Fruit fly (Drosophila melanogaster) whole organism, prepupa: Measurements from ENCODE around the gene AdipoR.
A peak's percentile ranks its signal among the peaks of the same experiment; 100 is the strongest.

Experiments used
- Blimp-1 ChIP-seq: fragments of 200-800 bp; sonication (Bioruptor generic); optimal IDR thresholded peaks from 3 replicates; lab custom pipeline; 2017; ENCODE audit warnings: missing biosample characterization, missing genetic modification characterization, mild to moderate bottlenecking, moderate library complexity, missing genetic modification reagents
- CG11762 ChIP-seq: fragments of 200-800 bp; sonication (Bioruptor generic); optimal IDR thresholded peaks from 3 replicates; lab custom pipeline; 2016; ENCODE audit warnings: missing biosample characterization, missing genetic modification characterization; ENCODE audit not compliant: insufficient read depth
- CG15336 ChIP-seq: fragments of 200-800 bp; sonication (Bioruptor generic); IDR thresholded peaks from 2 replicates; pipeline ENCODE4 v1.3.6; 2022; ENCODE audit warnings: missing biosample characterization, missing genetic modification characterization
- CG1621 ChIP-seq: fragments of 200-800 bp; sonication (Bioruptor generic); optimal IDR thresholded peaks from 3 replicates; lab custom pipeline; 2018; ENCODE audit warnings: missing biosample characterization, mild to moderate bottlenecking, missing genetic modification characterization
- CG31627 ChIP-seq: fragments of 200-800 bp; sonication (Bioruptor generic); optimal IDR thresholded peaks from 3 replicates; lab custom pipeline; 2016; ENCODE audit warnings: missing biosample characterization, missing genetic modification characterization
- CG32006 ChIP-seq: fragments of 200-800 bp; sonication (Bioruptor generic); optimal IDR thresholded peaks from 3 replicates; lab custom pipeline; 2017; ENCODE audit warnings: missing biosample characterization, mild to moderate bottlenecking, missing genetic modification characterization
- CG34406 ChIP-seq: fragments of 200-800 bp; sonication (Bioruptor generic); optimal IDR thresholded peaks from 3 replicates; lab custom pipeline; 2016; ENCODE audit warnings: missing biosample characterization, missing genetic modification characterization
- CG3919 ChIP-seq: fragments of 200-800 bp; sonication (Bioruptor generic); optimal IDR thresholded peaks from 3 replicates; lab custom pipeline; 2016; ENCODE audit warnings: missing biosample characterization, missing genetic modification characterization
- CG4318 ChIP-seq: fragments of 200-800 bp; sonication (Bioruptor generic); optimal IDR thresholded peaks from 3 replicates; lab custom pipeline; 2017; ENCODE audit warnings: missing biosample characterization, mild to moderate bottlenecking, missing genetic modification characterization
- CG6163 ChIP-seq: fragments of 200-800 bp; sonication (Bioruptor generic); IDR thresholded peaks from 3 replicates; pipeline ENCODE4 v1.3.6; 2022; ENCODE audit warnings: missing biosample characterization, missing genetic modification characterization
- CG6792 ChIP-seq: fragments of 200-800 bp; sonication (Bioruptor generic); optimal IDR thresholded peaks from 3 replicates; lab custom pipeline; 2016; ENCODE audit warnings: missing biosample characterization, missing genetic modification characterization
- CG7368 ChIP-seq: fragments of 200-800 bp; sonication (Bioruptor generic); optimal IDR thresholded peaks from 3 replicates; lab custom pipeline; 2016; ENCODE audit warnings: missing biosample characterization, missing genetic modification characterization
- CG8319 ChIP-seq: fragments of 200-800 bp; sonication (Bioruptor generic); optimal IDR thresholded peaks from 3 replicates; lab custom pipeline; 2016; ENCODE audit warnings: missing biosample characterization, missing genetic modification characterization
- CG8632 ChIP-seq: fragments of 200-800 bp; sonication (Bioruptor generic); optimal IDR thresholded peaks from 3 replicates; lab custom pipeline; 2016; ENCODE audit warnings: missing biosample characterization, missing genetic modification characterization
- CG9139 ChIP-seq: fragments of 200-800 bp; sonication (Bioruptor generic); optimal IDR thresholded peaks from 3 replicates; lab custom pipeline; 2017; ENCODE audit warnings: missing biosample characterization, mild to moderate bottlenecking, missing genetic modification characterization
- Eip75B ChIP-seq: fragments of 200-800 bp; sonication (Bioruptor generic); optimal IDR thresholded peaks from 3 replicates; lab custom pipeline; 2016; ENCODE audit warnings: missing biosample characterization, missing genetic modification characterization
- Eip78C ChIP-seq: fragments of 200-800 bp; sonication (Bioruptor generic); peaks from one replicate; lab custom pipeline; 2016; ENCODE audit warnings: missing biosample characterization, missing genetic modification characterization
- Eip93F ChIP-seq: fragments of 200-800 bp; sonication (Bioruptor generic); optimal IDR thresholded peaks from 2 replicates; lab custom pipeline; 2016; ENCODE audit warnings: missing biosample characterization, mild to moderate bottlenecking, missing genetic modification characterization
- Hr38 ChIP-seq: sonication (Bioruptor generic); optimal IDR thresholded peaks from 2 replicates; lab custom pipeline; 2016; ENCODE audit warnings: missing biosample characterization, missing genetic modification characterization
- Hr39 ChIP-seq: fragments of 200-800 bp; sonication (Bioruptor generic); optimal IDR thresholded peaks from 2 replicates; lab custom pipeline; 2016; ENCODE audit warnings: missing biosample characterization, missing genetic modification characterization
- Hr4 ChIP-seq: fragments of 200-800 bp; sonication (Bioruptor generic); optimal IDR thresholded peaks from 3 replicates; lab custom pipeline; 2016; ENCODE audit warnings: missing biosample characterization, missing genetic modification characterization
- Lpt ChIP-seq: fragments of 200-800 bp; sonication (Bioruptor generic); optimal IDR thresholded peaks from 3 replicates; lab custom pipeline; 2016; ENCODE audit warnings: missing biosample characterization, missing genetic modification characterization
- Met ChIP-seq: fragments of 200-800 bp; sonication (Bioruptor generic); optimal IDR thresholded peaks from 3 replicates; lab custom pipeline; 2016; ENCODE audit warnings: missing biosample characterization, missing genetic modification characterization
- OdsH ChIP-seq: fragments of 200-800 bp; sonication (Bioruptor generic); optimal IDR thresholded peaks from 3 replicates; lab custom pipeline; 2016; ENCODE audit warnings: missing biosample characterization, missing genetic modification characterization
- Sox102F ChIP-seq: fragments of 200-800 bp; sonication (Bioruptor generic); optimal IDR thresholded peaks from 2 replicates; lab custom pipeline; 2016; ENCODE audit warnings: missing biosample characterization, mild to moderate bottlenecking, missing genetic modification characterization
- Sox15 ChIP-seq: fragments of 200-800 bp; sonication (Bioruptor generic); optimal IDR thresholded peaks from 3 replicates; lab custom pipeline; 2016; ENCODE audit warnings: missing biosample characterization, missing genetic modification characterization
- achi ChIP-seq: fragments of 200-800 bp; sonication (Bioruptor generic); optimal IDR thresholded peaks from 3 replicates; lab custom pipeline; 2016; ENCODE audit warnings: missing biosample characterization, missing genetic modification characterization
- acj6 ChIP-seq: fragments of 200-800 bp; sonication (Bioruptor generic); optimal IDR thresholded peaks from 3 replicates; lab custom pipeline; 2016; ENCODE audit warnings: missing biosample characterization, missing genetic modification characterization
- dsx ChIP-seq: fragments of 200-800 bp; optimal IDR thresholded peaks from 3 replicates; lab custom pipeline; 2019; ENCODE audit warnings: missing biosample characterization, mild to moderate bottlenecking, missing genetic modification characterization, moderate library complexity; ENCODE audit not compliant: poor library complexity, severe bottlenecking
- eg ChIP-seq: fragments of 200-800 bp; sonication (Bioruptor generic); IDR thresholded peaks from 3 replicates; pipeline ENCODE4 v1.3.6; 2022; ENCODE audit warnings: missing biosample characterization, missing genetic modification characterization
- esn ChIP-seq: fragments of 200-800 bp; sonication (Bioruptor generic); optimal IDR thresholded peaks from 2 replicates; lab custom pipeline; 2016; ENCODE audit warnings: missing biosample characterization, mild to moderate bottlenecking, missing genetic modification characterization, moderate library complexity
- fd59A ChIP-seq: fragments of 200-800 bp; sonication (Bioruptor generic); optimal IDR thresholded peaks from 2 replicates; lab custom pipeline; 2017; ENCODE audit warnings: missing biosample characterization, mild to moderate bottlenecking, missing genetic modification characterization, missing genetic modification reagents
- fkh ChIP-seq: fragments of 200-800 bp; sonication (Bioruptor generic); optimal IDR thresholded peaks from 3 replicates; lab custom pipeline; 2017; ENCODE audit warnings: missing biosample characterization, mild to moderate bottlenecking, missing genetic modification characterization, moderate library complexity
- salr ChIP-seq, 2 experiments: fragments of 200-800 bp; sonication (Bioruptor generic); optimal IDR thresholded peaks; 3 replicates each; lab custom pipeline; 2016 to 2018; ENCODE audit warnings: missing biosample characterization in 2 of 2, missing genetic modification characterization in 2 of 2, mild to moderate bottlenecking in 1 of 2
- svp ChIP-seq: fragments of 200-800 bp; sonication (Bioruptor generic); peaks from one replicate; lab custom pipeline; 2016; ENCODE audit warnings: missing biosample characterization, missing genetic modification characterization
- vri ChIP-seq: fragments of 200-800 bp; sonication (Bioruptor generic); optimal IDR thresholded peaks from 3 replicates; lab custom pipeline; 2016; ENCODE audit warnings: missing biosample characterization, mild to moderate bottlenecking, missing genetic modification characterization

Gene AdipoR

dm6 chr3R:22552686-22553085 is 5.0 kb upstream of the AdipoR start:
- no peak for TF ChIP-seq CG1621
- TF ChIP-seq OdsH (GFP tag; lab: Kevin White, UChicago) = no peak
- TF ChIP-seq Met = no peak
- TF ChIP-seq Hr38 (GFP tag; lab: Kevin White, UChicago) = no peak
- TF ChIP-seq Lpt (GFP tag; lab: Kevin White, UChicago) = no peak
- no peak for TF ChIP-seq CG11762 (GFP tag; lab: Kevin White, UChicago)
- TF ChIP-seq CG31627 (GFP tag; lab: Kevin White, UChicago) = no peak
- no peak for TF ChIP-seq Hr4 (GFP tag; lab: Kevin White, UChicago)
- TF ChIP-seq CG32006 (GFP tag; lab: Kevin White, UChicago) = no peak

dm6 chr3R:22550306-22550812 is 2.7 kb upstream of the AdipoR start, which contains the start of gene bond:
Gene bond, plus strand, starts transcription at chr3R:22550680.
- peak; percentile 44 for TF ChIP-seq Eip78C (GFP tag; lab: Kevin White, UChicago)
- TF ChIP-seq Eip93F (GFP tag; lab: Kevin White, UChicago) = no peak
- no peak for TF ChIP-seq salr (GFP tag; optimal IDR thresholded peaks at IDR 0.05; lab: Kevin White, UChicago)
- no peak for TF ChIP-seq achi (GFP tag; lab: Kevin White, UChicago)
- TF ChIP-seq fkh (GFP tag; lab: Kevin White, UChicago) = peak; percentile 12
- no peak for TF ChIP-seq svp (GFP tag; lab: Kevin White, UChicago)
- TF ChIP-seq CG6163 (GFP tag; lab: Robert Waterston, UW) = no peak
- no peak for TF ChIP-seq acj6
- no peak for TF ChIP-seq CG7368 (GFP tag; lab: Kevin White, UChicago)
- no peak for TF ChIP-seq CG9139 (GFP tag; lab: Kevin White, UChicago)
- no peak for TF ChIP-seq OdsH (GFP tag; lab: Kevin White, UChicago)
- no peak for TF ChIP-seq CG8319 (GFP tag; lab: Kevin White, UChicago)
- TF ChIP-seq Met = no peak
- no peak for TF ChIP-seq Eip75B (GFP tag; lab: Kevin White, UChicago)
- TF ChIP-seq Hr38 (GFP tag; lab: Kevin White, UChicago) = no peak
- TF ChIP-seq eg (GFP tag; lab: Robert Waterston, UW) = no peak
- TF ChIP-seq CG8632 (GFP tag; lab: Kevin White, UChicago) = no peak

dm6 chr3R:22546017-22546416 is 1.6 kb downstream of the AdipoR start:
- no peak for TF ChIP-seq OdsH (GFP tag; lab: Kevin White, UChicago)
- no peak for TF ChIP-seq Met
- no peak for TF ChIP-seq CG6792 (GFP tag; lab: Kevin White, UChicago)
- no peak for TF ChIP-seq Sox15

- TF ChIP-seq achi (GFP tag; lab: Kevin White, UChicago) = no peak
- peak; percentile 39 for TF ChIP-seq svp (GFP tag; lab: Kevin White, UChicago)
Measured at dm6 chr3R:22542773-22543411, 4.8 kb downstream of the AdipoR start.

- no peak for TF ChIP-seq CG3919 (GFP tag; lab: Kevin White, UChicago)
- no peak for TF ChIP-seq Hr39 (GFP tag; lab: Kevin White, UChicago)
- no peak for TF ChIP-seq CG34406 (GFP tag; lab: Kevin White, UChicago)
- TF ChIP-seq esn = no peak
- no peak for TF ChIP-seq Sox102F (GFP tag; lab: Kevin White, UChicago)
- no peak for TF ChIP-seq vri
- TF ChIP-seq CG15336 = no peak
- no peak for TF ChIP-seq fd59A (GFP tag; lab: Kevin White, UChicago)
- TF ChIP-seq dsx (GFP tag; lab: Kevin White, UChicago) = no peak
- TF ChIP-seq salr (GFP tag; optimal IDR thresholded peaks at IDR 0.05; lab: Kevin White, UChicago) = no peak
- no peak for TF ChIP-seq Met
- TF ChIP-seq Eip75B (GFP tag; lab: Kevin White, UChicago) = no peak
- no peak for TF ChIP-seq CG4318 (GFP tag; lab: Kevin White, UChicago)
- TF ChIP-seq CG11762 (GFP tag; lab: Kevin White, UChicago) = no peak
- TF ChIP-seq Blimp-1 (GFP tag; lab: Kevin White, UChicago) = no peak
Measured at dm6 chr3R:22540686-22541085, 7.0 kb downstream of the AdipoR start.
